Worm (Caenorhabditis elegans) whole organism, L2 larva: ENCODE results near the gene C51E3.9.

ENCODE experiments used
- F13H6.1 ChIP-seq: sonication (generic microtip); optimal IDR thresholded peaks from 2 replicates; lab custom pipeline; 2016; ENCODE audit warnings: missing genetic modification characterization, missing compliant biosample characterization
- aly-2 ChIP-seq: fragments of 150-350 bp; optimal IDR thresholded peaks from 2 replicates; lab custom pipeline; 2014; ENCODE audit warnings: missing biosample characterization, missing genetic modification characterization
- blmp-1 ChIP-seq: sonication (generic microtip); optimal IDR thresholded peaks from 2 replicates; lab custom pipeline; 2017; ENCODE audit warnings: missing genetic modification characterization, mild to moderate bottlenecking, missing compliant biosample characterization, antibody characterized with exemption, moderate library complexity; ENCODE audit not compliant: insufficient read depth
- gmeb-1 ChIP-seq: fragments of 150-350 bp; optimal IDR thresholded peaks from 2 replicates; lab custom pipeline; 2014; ENCODE audit warnings: missing biosample characterization, missing genetic modification characterization
- lin-11 ChIP-seq: fragments of 150-350 bp; sonication (generic microtip); optimal IDR thresholded peaks from 2 replicates; lab custom pipeline; 2014; ENCODE audit warnings: missing biosample characterization, missing genetic modification characterization, inconsistent platforms, mixed read lengths
- lin-13 ChIP-seq: fragments of 150-350 bp; optimal IDR thresholded peaks from 2 replicates; lab custom pipeline; 2014; ENCODE audit warnings: missing biosample characterization, missing genetic modification reagents, missing genetic modification characterization
- nhr-12 ChIP-seq: fragments of 150-350 bp; optimal IDR thresholded peaks from 2 replicates; lab custom pipeline; 2014; ENCODE audit warnings: missing biosample characterization, missing genetic modification characterization
- nhr-237 ChIP-seq: fragments of 150-350 bp; optimal IDR thresholded peaks from 2 replicates; lab custom pipeline; 2014; ENCODE audit warnings: missing biosample characterization, missing genetic modification characterization
- nhr-77 ChIP-seq: fragments of 150-350 bp; optimal IDR thresholded peaks from 2 replicates; lab custom pipeline; 2014; ENCODE audit warnings: missing biosample characterization, missing genetic modification characterization
- unc-39 ChIP-seq: fragments of 150-350 bp; optimal IDR thresholded peaks from 2 replicates; lab custom pipeline; 2014; ENCODE audit warnings: missing biosample characterization, missing genetic modification characterization
- unc-62 ChIP-seq: fragments of 150-350 bp; optimal IDR thresholded peaks from 2 replicates; lab custom pipeline; 2014; ENCODE audit warnings: missing biosample characterization, missing genetic modification reagents, missing genetic modification characterization

DNA sequence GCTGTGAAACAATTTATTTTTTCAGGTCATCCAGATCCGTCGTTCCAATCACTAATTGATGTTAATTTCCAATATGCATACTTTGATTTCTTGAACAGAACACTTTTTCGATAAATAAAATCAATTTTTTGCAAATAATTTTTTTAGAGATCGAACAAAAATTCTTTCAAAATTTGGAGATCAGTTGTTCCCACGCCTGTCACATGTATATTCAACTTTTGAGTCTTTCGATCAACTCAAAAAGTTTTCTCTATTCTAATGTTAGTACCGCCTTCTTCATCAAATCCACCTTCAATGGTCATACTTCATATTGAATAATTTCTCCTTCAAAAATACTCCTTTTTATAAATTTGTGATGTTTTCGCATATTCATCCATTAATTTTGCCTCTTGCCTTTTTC lies 8.9 kb downstream of the C51E3.9 start, which contains the start of gene srsx-29:
- TF ChIP-seq nhr-237 (tag; lab: Kevin White, UChicago): no peak
- TF ChIP-seq gmeb-1 (tag; lab: Kevin White, UChicago): no peak
- no peak for TF ChIP-seq lin-13
- no peak for TF ChIP-seq unc-39 (tag; lab: Kevin White, UChicago)
- TF ChIP-seq unc-62 (GFP tag; lab: Kevin White, UChicago): no peak
- TF ChIP-seq lin-11: no peak
- no peak for TF ChIP-seq F13H6.1 (tag; lab: Kevin White, UChicago)
- TF ChIP-seq nhr-77: no peak
- no peak for TF ChIP-seq aly-2 (tag; lab: Kevin White, UChicago)
- TF ChIP-seq nhr-12 (tag; lab: Kevin White, UChicago): no peak
- TF ChIP-seq blmp-1 (tag; lab: Kevin White, UChicago): no peak
